Worm (Caenorhabditis elegans): ENCODE data around the gene imb-2.

DNA sequence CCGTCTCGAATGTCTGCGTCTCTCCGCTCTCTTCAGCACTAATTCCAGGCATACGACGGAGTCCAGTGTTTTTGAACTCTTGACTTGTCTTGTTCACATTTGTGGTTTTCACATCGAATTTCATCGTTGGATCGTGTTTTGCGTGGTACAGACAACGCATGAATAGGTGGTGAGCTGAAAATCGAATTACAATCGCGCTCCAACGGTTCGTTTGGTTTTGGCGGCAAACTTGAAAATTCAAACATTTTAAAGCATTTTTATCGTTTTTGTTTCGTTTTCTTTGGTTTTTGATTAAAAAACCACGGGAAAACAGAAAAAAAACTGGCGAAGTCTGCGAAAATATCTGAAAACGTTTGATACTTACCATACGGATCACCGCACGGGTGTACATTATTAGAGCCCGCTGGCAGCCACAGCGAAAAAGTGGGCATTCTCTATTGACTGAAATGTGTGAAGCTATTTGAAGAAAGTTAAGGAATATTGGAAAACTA, 47.6 kb downstream of the imb-2 start, which contains the start of gene exl-1:
- no peak for TF ChIP-seq ceh-14 (tag; optimal IDR thresholded peaks at IDR 0.05)
- no peak for TF ChIP-seq ceh-31 (tag; optimal IDR thresholded peaks at IDR 0.05)
- TF ChIP-seq ama-1 (optimal IDR thresholded peaks at IDR 0.05), result no peak
- TF ChIP-seq hlh-6 (tag; optimal IDR thresholded peaks at IDR 0.05), result no peak
- no peak for TF ChIP-seq unc-55 (GFP tag; optimal IDR thresholded peaks at IDR 0.05)
- no peak for TF ChIP-seq nhr-11 (tag; optimal IDR thresholded peaks at IDR 0.05)
- no peak for TF ChIP-seq ceh-2 (tag; optimal IDR thresholded peaks at IDR 0.05)
- TF ChIP-seq unc-86 (tag; optimal IDR thresholded peaks at IDR 0.05), result no peak
- no peak for TF ChIP-seq che-1 (tag; optimal IDR thresholded peaks at IDR 0.05)
- no peak for TF ChIP-seq ets-4 (tag; optimal IDR thresholded peaks at IDR 0.05)
- no peak for TF ChIP-seq ref-2 (tag; optimal IDR thresholded peaks at IDR 0.05)
